Worm (Caenorhabditis elegans): ENCODE data around the gene F47G3.3.

F47G3.3 gene

DNA sequence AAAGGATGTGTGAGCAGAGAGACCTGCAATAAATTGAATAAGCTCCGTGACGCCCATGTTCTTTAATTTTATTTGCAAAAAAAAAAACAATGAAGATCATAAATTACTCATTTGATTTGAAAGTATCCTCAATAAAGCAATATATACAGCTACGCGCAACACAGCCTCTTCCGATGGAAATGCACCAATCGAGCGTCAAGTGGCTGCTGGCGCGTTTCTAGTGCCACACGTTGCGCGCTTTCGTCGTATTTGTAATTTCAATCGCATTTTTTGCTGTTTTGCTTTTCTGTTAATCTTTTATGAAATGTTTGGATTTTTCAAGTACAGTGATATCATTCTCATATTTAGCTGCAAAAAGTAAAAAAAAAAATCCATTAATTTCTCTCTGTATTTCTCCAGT, 6.4 kb downstream of the F47G3.3 start (continued):
- no peak for TF ChIP-seq ZK337.2 (GFP tag; IDR thresholded peaks at IDR 0.05)
- TF ChIP-seq pqm-1 (tag; optimal IDR thresholded peaks at IDR 0.05), result no peak
- TF ChIP-seq hif-1 (tag; optimal IDR thresholded peaks at IDR 0.05), result peak in 1 of 2 experiments; percentile 11
- peak; percentile 2 for TF ChIP-seq duxl-1 (tag; optimal IDR thresholded peaks at IDR 0.05; ENCODE audit: poor library complexity)
- TF ChIP-seq vab-7 (GFP tag; IDR thresholded peaks at IDR 0.05), result no peak
- peak; percentile 42 for TF ChIP-seq nhr-102 (tag; optimal IDR thresholded peaks at IDR 0.05)
- TF ChIP-seq zfp-3 (GFP tag; conservative IDR thresholded peaks at IDR 0.05), result no peak
- TF ChIP-seq saeg-2 (GFP tag; IDR thresholded peaks at IDR 0.05), result no peak
- TF ChIP-seq php-3 (GFP tag; IDR thresholded peaks at IDR 0.05), result no peak
- no peak for TF ChIP-seq unc-39 (tag; optimal IDR thresholded peaks at IDR 0.05)
- no peak for TF ChIP-seq fkh-10 (GFP tag; optimal IDR thresholded peaks at IDR 0.05)
- no peak for TF ChIP-seq sdz-12 (GFP tag; optimal IDR thresholded peaks at IDR 0.05)
- no peak for TF ChIP-seq unc-62 (GFP tag; optimal IDR thresholded peaks at IDR 0.05 in 1 of 2)
- no peak for TF ChIP-seq unc-62 (tag; optimal IDR thresholded peaks at IDR 0.05)
- no peak for TF ChIP-seq F26F4.8 (GFP tag; conservative IDR thresholded peaks at IDR 0.05)
- TF ChIP-seq pha-4 (GFP tag; IDR thresholded peaks at IDR 0.05), result no peak
- no peak for TF ChIP-seq pha-4 (tag; optimal IDR thresholded peaks at IDR 0.05)
- no peak for TF ChIP-seq jun-1 (tag; optimal IDR thresholded peaks at IDR 0.05)
- no peak for TF ChIP-seq skn-1 (tag; optimal IDR thresholded peaks at IDR 0.05)
- TF ChIP-seq unc-130 (GFP tag; optimal IDR thresholded peaks at IDR 0.05), result no peak
- TF ChIP-seq dpl-1 (GFP tag; optimal IDR thresholded peaks at IDR 0.05), result peak; percentile 64
- TF ChIP-seq set-16 (GFP tag; IDR thresholded peaks at IDR 0.05), result no peak
- TF ChIP-seq F49E8.2 (tag; optimal IDR thresholded peaks at IDR 0.05; ENCODE audit: borderline replicate concordance), result no peak
- TF ChIP-seq lim-7 (GFP tag; IDR thresholded peaks at IDR 0.05), result no peak
- peak; percentile 54 for TF ChIP-seq hlh-11 (tag; optimal IDR thresholded peaks at IDR 0.05)
- TF ChIP-seq zip-11 (GFP tag; IDR thresholded peaks at IDR 0.05), result no peak
- TF ChIP-seq fos-1 (tag; optimal IDR thresholded peaks at IDR 0.05), result no peak
- TF ChIP-seq ceh-28 (tag; optimal IDR thresholded peaks at IDR 0.05), result no peak
- TF ChIP-seq nhr-111 (GFP tag; optimal IDR thresholded peaks at IDR 0.05), result no peak
- TF ChIP-seq Y105C5A.15 (GFP tag; IDR thresholded peaks at IDR 0.05), result no peak
- TF ChIP-seq tag-97 (GFP tag; IDR thresholded peaks at IDR 0.05), result no peak
- no peak for TF ChIP-seq nhr-42 (GFP tag; IDR thresholded peaks at IDR 0.05)
- TF ChIP-seq zag-1 (tag; optimal IDR thresholded peaks at IDR 0.05), result no peak
- no peak for TF ChIP-seq nhr-41 (GFP tag; IDR thresholded peaks at IDR 0.05)
- TF ChIP-seq nhr-76 (tag; optimal IDR thresholded peaks at IDR 0.05), result no peak
- TF ChIP-seq gei-8 (GFP tag; optimal IDR thresholded peaks at IDR 0.05), result no peak
- TF ChIP-seq ceh-82 (tag; optimal IDR thresholded peaks at IDR 0.05), result no peak
- peak; percentile 57 for TF ChIP-seq dmd-6 (GFP tag; IDR thresholded peaks at IDR 0.05)
- no peak for TF ChIP-seq zip-2 (tag; optimal IDR thresholded peaks at IDR 0.05)
- TF ChIP-seq ama-1 (optimal IDR thresholded peaks at IDR 0.05), result no peak

ce11 chrX:2385453-2385852, 9.7 kb downstream of the F47G3.3 start, which contains the start of gene F47G3.1:
F47G3.1 (plus strand) TSS chrX:2385753.
- TF ChIP-seq ctbp-1 (GFP tag; IDR thresholded peaks at IDR 0.05) (no peak), hlh-11 (tag; optimal IDR thresholded peaks at IDR 0.05) (peak; percentile 34), lin-38 (GFP tag; IDR thresholded peaks at IDR 0.05) (no peak), hmg-1.1 (GFP tag; IDR thresholded peaks at IDR 0.05) (no peak), ceh-32 (tag; optimal IDR thresholded peaks at IDR 0.05; ENCODE audit: poor library complexity) (no peak), lin-29 (GFP tag; IDR thresholded peaks at IDR 0.05) (no peak), madf-9 (GFP tag; conservative IDR thresholded peaks at IDR 0.05) (0 out of 2 replicates have a peak, but pooled peaks have one; percentile 28), ztf-11 (tag; optimal IDR thresholded peaks at IDR 0.05) (no peak), skn-1 (tag; optimal IDR thresholded peaks at IDR 0.05) (no peak), vab-7 (GFP tag; IDR thresholded peaks at IDR 0.05) (no peak), mxl-3 (GFP tag; optimal IDR thresholded peaks at IDR 0.05) (peak; percentile 43), aha-1 (tag) (peak; percentile 16)
